Worm (Caenorhabditis elegans) whole organism, L4 larva: ENCODE data around the gene selt-1.1.

Source experiments
- D1046.2 ChIP-seq: fragments of 200-800 bp; sonication (Bioruptor generic); IDR thresholded peaks from 2 replicates; pipeline ENCODE4 v1.3.6; 2022; ENCODE audit warnings: missing genetic modification characterization, missing compliant biosample characterization
- F10B5.3 ChIP-seq: sonication (generic microtip); optimal IDR thresholded peaks from 2 replicates; lab custom pipeline; 2016; ENCODE audit warnings: mild to moderate bottlenecking, missing genetic modification characterization, missing compliant biosample characterization
- F37D6.2 ChIP-seq: sonication (generic microtip); optimal IDR thresholded peaks from 2 replicates; lab custom pipeline; 2016; ENCODE audit warnings: mild to moderate bottlenecking, missing genetic modification characterization, missing compliant biosample characterization
- T20F7.1 ChIP-seq: fragments of 200-800 bp; sonication (Bioruptor generic); optimal IDR thresholded peaks from 2 replicates; lab custom pipeline; 2018; ENCODE audit warnings: mild to moderate bottlenecking, missing genetic modification characterization, missing compliant biosample characterization
- T26A8.4 ChIP-seq: fragments of 200-800 bp; sonication (Bioruptor generic); IDR thresholded peaks from 2 replicates; pipeline ENCODE4 v1.3.6; 2022; ENCODE audit warnings: missing genetic modification characterization, missing compliant biosample characterization
- Y5F2A.4 ChIP-seq: fragments of 200-800 bp; sonication (Bioruptor generic); optimal IDR thresholded peaks from 2 replicates; lab custom pipeline; 2018; ENCODE audit warnings: mild to moderate bottlenecking, missing genetic modification characterization, missing compliant biosample characterization
- ZK546.5 ChIP-seq, 2 experiments: sonication (generic microtip); optimal IDR thresholded peaks; 2 replicates each; lab custom pipeline; 2017; ENCODE audit warnings: missing biosample characterization in 2 of 2, missing genetic modification characterization in 2 of 2
- ama-1 ChIP-seq: fragments of 150-350 bp; optimal IDR thresholded peaks from 2 replicates; lab custom pipeline; 2014; ENCODE audit warnings: inconsistent platforms, mixed read lengths
- arid-1 ChIP-seq: fragments of 200-800 bp; sonication (Bioruptor generic); conservative IDR thresholded peaks from 2 replicates; pipeline ENCODE4 v1.3.6; 2022; ENCODE audit warnings: missing genetic modification reagents, missing genetic modification characterization, missing compliant biosample characterization
- ceh-44 ChIP-seq: fragments of 200-800 bp; sonication (Bioruptor generic); IDR thresholded peaks from 2 replicates; pipeline ENCODE4 v1.3.6; 2022; ENCODE audit warnings: missing genetic modification reagents, missing genetic modification characterization, missing compliant biosample characterization
- ceh-82 ChIP-seq: sonication (generic microtip); optimal IDR thresholded peaks from 2 replicates; lab custom pipeline; 2017; ENCODE audit warnings: missing biosample characterization, missing genetic modification characterization
- daf-16 ChIP-seq, 3 experiments: sonication (generic microtip); optimal IDR thresholded peaks; 2 replicates each; lab custom pipeline; 2016 to 2017; ENCODE audit warnings: missing genetic modification characterization in 3 of 3, missing genetic modification reagents in 3 of 3, mild to moderate bottlenecking in 2 of 3, missing compliant biosample characterization in 2 of 3, missing biosample characterization in 1 of 3, moderate library complexity in 1 of 3
- daf-19 ChIP-seq: fragments of 200-800 bp; sonication (Bioruptor generic); conservative IDR thresholded peaks from 2 replicates; pipeline ENCODE4 v1.3.6; 2022; ENCODE audit warnings: missing genetic modification characterization, missing compliant biosample characterization
- dmd-8 ChIP-seq: fragments of 200-800 bp; sonication (Bioruptor generic); IDR thresholded peaks from 2 replicates; pipeline ENCODE4 v1.3.6; 2022; ENCODE audit warnings: missing genetic modification characterization, missing compliant biosample characterization
- egl-27 ChIP-seq: sonication (generic microtip); optimal IDR thresholded peaks from 3 replicates; lab custom pipeline; 2017; ENCODE audit warnings: missing biosample characterization, missing genetic modification reagents, missing genetic modification characterization
- egl-43 ChIP-seq: fragments of 200-800 bp; sonication (Bioruptor generic); IDR thresholded peaks from 2 replicates; pipeline ENCODE4 v1.3.6; 2022; ENCODE audit warnings: missing genetic modification reagents, missing genetic modification characterization, missing compliant biosample characterization
- hlh-30 ChIP-seq: sonication (generic microtip); optimal IDR thresholded peaks from 2 replicates; lab custom pipeline; 2017; ENCODE audit warnings: antibody characterized with exemption, mild to moderate bottlenecking, missing genetic modification characterization, missing compliant biosample characterization; ENCODE audit not compliant: insufficient read depth
- lin-13 ChIP-seq: fragments of 150-350 bp; optimal IDR thresholded peaks from 2 replicates; lab custom pipeline; 2014; ENCODE audit warnings: missing biosample characterization, missing genetic modification reagents, missing genetic modification characterization
- lin-29 ChIP-seq: fragments of 200-800 bp; sonication (Bioruptor generic); IDR thresholded peaks from 2 replicates; pipeline ENCODE4 v1.3.6; 2022; ENCODE audit warnings: missing genetic modification reagents, missing genetic modification characterization, missing compliant biosample characterization
- lir-3 ChIP-seq: sonication (generic microtip); optimal IDR thresholded peaks from 2 replicates; lab custom pipeline; 2016; ENCODE audit warnings: mild to moderate bottlenecking, missing genetic modification characterization, missing compliant biosample characterization
- madf-5 ChIP-seq, 2 experiments: fragments of 200-800 bp; sonication (Bioruptor generic); IDR thresholded peaks; 2 replicates each; pipeline ENCODE4 v1.3.6; 2022; ENCODE audit warnings: missing compliant biosample characterization in 2 of 2, missing genetic modification characterization in 2 of 2
- madf-9 ChIP-seq: fragments of 200-800 bp; sonication (Bioruptor generic); conservative IDR thresholded peaks from 2 replicates; pipeline ENCODE4 v1.3.6; 2022; ENCODE audit warnings: missing genetic modification reagents, missing genetic modification characterization, missing compliant biosample characterization
- mdt-29 ChIP-seq: fragments of 200-800 bp; sonication (Bioruptor generic); IDR thresholded peaks from 2 replicates; pipeline ENCODE4 v1.3.6; 2022; ENCODE audit warnings: missing genetic modification reagents, missing genetic modification characterization, missing compliant biosample characterization
- mes-2 ChIP-seq: sonication (generic microtip); optimal IDR thresholded peaks from 2 replicates; lab custom pipeline; 2016; ENCODE audit warnings: missing genotype, mild to moderate bottlenecking, missing genetic modification characterization, missing compliant biosample characterization; ENCODE audit not compliant: poor library complexity, severe bottlenecking
- nhr-111 ChIP-seq: fragments of 200-800 bp; sonication (Bioruptor generic); optimal IDR thresholded peaks from 2 replicates; lab custom pipeline; 2018; ENCODE audit warnings: mild to moderate bottlenecking, missing genetic modification characterization, missing compliant biosample characterization
- nhr-41 ChIP-seq: fragments of 200-800 bp; sonication (Bioruptor generic); IDR thresholded peaks from 2 replicates; pipeline ENCODE4 v1.3.6; 2022; ENCODE audit warnings: missing genetic modification reagents, missing genetic modification characterization, missing compliant biosample characterization
- nhr-48 ChIP-seq: sonication (generic microtip); optimal IDR thresholded peaks from 2 replicates; lab custom pipeline; 2016; ENCODE audit warnings: mild to moderate bottlenecking, missing genetic modification characterization, missing compliant biosample characterization
- nhr-77 ChIP-seq: fragments of 150-350 bp; optimal IDR thresholded peaks from 2 replicates; lab custom pipeline; 2014; ENCODE audit warnings: missing biosample characterization, missing genetic modification characterization
- pqm-1 ChIP-seq: sonication (generic microtip); optimal IDR thresholded peaks from 2 replicates; lab custom pipeline; 2017; ENCODE audit warnings: missing biosample characterization, missing genetic modification characterization
- rbr-2 ChIP-seq: sonication (generic microtip); optimal IDR thresholded peaks from 2 replicates; lab custom pipeline; 2016; ENCODE audit warnings: missing genotype, missing genetic modification characterization, missing compliant biosample characterization
- saeg-2 ChIP-seq: fragments of 200-800 bp; sonication (Bioruptor generic); IDR thresholded peaks from 2 replicates; pipeline ENCODE4 v1.3.6; 2022; ENCODE audit warnings: missing genetic modification reagents, missing genetic modification characterization, missing compliant biosample characterization
- set-16 ChIP-seq: fragments of 200-800 bp; sonication (Bioruptor generic); IDR thresholded peaks from 2 replicates; pipeline ENCODE4 v1.3.6; 2022; ENCODE audit warnings: missing genetic modification reagents, missing genetic modification characterization, missing compliant biosample characterization
- spr-1 ChIP-seq: sonication (generic microtip); optimal IDR thresholded peaks from 2 replicates; lab custom pipeline; 2016; ENCODE audit warnings: mild to moderate bottlenecking, missing genetic modification characterization, missing compliant biosample characterization
- spr-3 ChIP-seq: fragments of 200-800 bp; sonication (Bioruptor generic); optimal IDR thresholded peaks from 2 replicates; lab custom pipeline; 2018; ENCODE audit warnings: mild to moderate bottlenecking, missing genetic modification characterization, missing compliant biosample characterization
- unc-39 ChIP-seq: sonication (generic microtip); optimal IDR thresholded peaks from 2 replicates; lab custom pipeline; 2017; ENCODE audit warnings: missing biosample characterization, missing genetic modification characterization
- vab-7 ChIP-seq: fragments of 200-800 bp; sonication (Bioruptor generic); IDR thresholded peaks from 2 replicates; pipeline ENCODE4 v1.3.6; 2022; ENCODE audit warnings: missing genetic modification reagents, missing genetic modification characterization, missing compliant biosample characterization
- zip-11 ChIP-seq: fragments of 200-800 bp; sonication (Bioruptor generic); IDR thresholded peaks from 2 replicates; pipeline ENCODE4 v1.3.6; 2022; ENCODE audit warnings: missing genetic modification characterization, missing compliant biosample characterization
- ztf-11 ChIP-seq: fragments of 150-350 bp; optimal IDR thresholded peaks from 2 replicates; lab custom pipeline; 2014; ENCODE audit warnings: missing biosample characterization, missing genetic modification characterization
- ztf-7 ChIP-seq: fragments of 150-350 bp; optimal IDR thresholded peaks from 2 replicates; lab custom pipeline; 2014; ENCODE audit warnings: missing biosample characterization, missing genetic modification characterization

Gene selt-1.1

DNA sequence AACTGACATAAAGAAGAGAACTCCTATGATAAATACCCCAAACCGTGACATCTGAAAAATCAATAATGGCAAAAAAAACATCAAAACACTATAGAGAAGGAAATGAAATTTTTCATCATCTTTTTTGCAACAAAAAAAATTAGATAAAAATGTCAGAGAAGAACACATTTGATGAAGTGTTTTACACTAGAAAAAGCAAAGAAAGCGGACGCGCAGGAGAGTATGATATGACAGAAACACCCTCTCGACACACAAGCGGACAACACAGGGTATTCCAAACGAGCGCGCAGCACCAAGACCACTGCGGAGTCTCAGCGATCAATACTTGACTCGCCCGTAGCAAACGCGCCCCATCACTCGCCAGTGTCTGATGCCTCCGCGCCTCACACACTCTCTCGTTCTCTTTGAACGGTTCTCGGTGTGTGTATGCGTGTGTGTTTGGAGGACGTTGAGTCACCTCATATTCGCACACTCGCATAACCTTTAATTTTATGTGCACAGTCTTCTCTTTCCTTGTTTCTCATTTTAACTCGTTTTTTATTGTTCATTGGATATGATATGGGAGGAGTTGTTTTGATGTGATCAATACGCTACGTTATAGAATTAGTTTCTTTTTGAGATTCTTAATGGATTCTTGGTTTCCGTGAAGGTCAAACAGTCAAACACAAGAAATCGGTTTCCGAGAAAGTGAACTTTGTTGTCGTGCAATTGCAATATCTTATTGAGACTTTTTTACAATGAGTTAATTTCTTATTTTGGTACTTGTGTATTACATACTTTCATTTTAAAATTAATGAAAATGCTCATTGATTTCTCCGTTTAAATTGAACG is at the start of gene selt-1.1 (continued):
- TF ChIP-seq D1046.2 (GFP tag; lab: Robert Waterston, UW) (no peak), zip-11 (GFP tag; lab: Robert Waterston, UW) (no peak), mes-2 (tag; lab: Kevin White, UChicago) (peak; percentile 73), madf-5 (GFP tag; IDR thresholded peaks at IDR 0.05; lab: Robert Waterston, UW) (0 out of 4 replicates have a peak, but pooled peaks of 1 of the 2 experiments have one; percentile 4), dmd-8 (GFP tag; lab: Robert Waterston, UW) (no peak), F10B5.3 (tag; lab: Kevin White, UChicago) (peak; percentile 44), daf-16 (GFP tag; optimal IDR thresholded peaks at IDR 0.05; lab: Kevin White, UChicago) (no peak), daf-16 (tag; optimal IDR thresholded peaks at IDR 0.05; lab: Kevin White, UChicago) (peak; percentile 73), ceh-44 (GFP tag; lab: Robert Waterston, UW) (no peak), spr-3 (GFP tag; lab: Kevin White, UChicago) (no peak), madf-9 (GFP tag; lab: Robert Waterston, UW) (0 out of 2 replicates have a peak, but pooled peaks have one; percentile 52), mdt-29 (GFP tag; lab: Robert Waterston, UW) (no peak), spr-1 (peak; percentile 14), nhr-48 (tag; lab: Kevin White, UChicago) (peak; percentile 43)

DNA sequence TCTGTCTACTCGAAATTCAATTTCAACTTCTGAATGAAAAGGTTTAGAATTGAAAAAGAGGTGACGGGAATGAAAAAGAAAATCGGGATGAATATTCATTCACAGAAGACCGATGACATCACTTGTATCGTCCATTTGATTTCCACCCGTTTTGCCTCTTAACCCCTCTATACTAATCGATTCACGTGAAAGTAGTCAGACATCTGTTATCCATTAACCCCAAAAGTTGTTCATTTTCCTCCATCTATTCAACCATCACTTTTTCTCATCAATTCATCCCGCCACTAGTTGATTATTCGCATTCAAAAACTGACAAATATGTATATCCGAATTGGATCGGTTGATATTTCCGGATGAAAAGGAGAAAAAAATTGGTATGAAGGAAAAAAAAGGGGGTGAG is 46.2 kb upstream of the selt-1.1 start:
- no peak for TF ChIP-seq set-16 (GFP tag; lab: Robert Waterston, UW)
- TF ChIP-seq egl-27 = no peak
- TF ChIP-seq Y5F2A.4 (GFP tag; lab: Kevin White, UChicago) = no peak
- no peak for TF ChIP-seq T20F7.1
- no peak for TF ChIP-seq ceh-82 (tag; lab: Kevin White, UChicago)

DNA sequence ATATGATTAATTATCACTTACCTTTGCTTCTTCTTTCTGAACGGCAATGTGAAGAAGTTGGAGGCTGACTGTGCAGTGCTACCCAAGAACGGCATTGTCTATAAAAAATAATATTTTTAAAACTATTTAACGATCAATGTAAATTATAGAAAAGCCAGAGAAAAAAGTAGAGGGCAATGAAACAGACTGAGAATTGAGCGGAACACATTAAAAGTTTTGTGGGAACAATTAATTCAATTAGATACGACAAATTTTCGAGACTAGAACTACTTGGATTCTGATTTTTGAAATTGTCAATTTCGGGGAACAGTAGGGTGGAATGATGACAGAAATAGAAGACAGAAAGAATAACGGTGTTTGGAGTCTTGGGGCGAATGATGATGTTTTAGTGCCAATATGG is 45.3 kb upstream of the selt-1.1 start, which contains the start of gene F52D10.2:
Gene F52D10.2 (minus strand): TSS at position 101 of the 400 bp plus-strand sequence.
- TF ChIP-seq nhr-41 (GFP tag; lab: Robert Waterston, UW) (no peak), saeg-2 (GFP tag; lab: Robert Waterston, UW) (no peak), F10B5.3 (tag; lab: Kevin White, UChicago) (no peak), spr-3 (GFP tag; lab: Kevin White, UChicago) (no peak), nhr-77 (no peak), T26A8.4 (no peak), vab-7 (GFP tag; lab: Robert Waterston, UW) (no peak), nhr-111 (GFP tag; lab: Kevin White, UChicago) (no peak), unc-39 (tag; lab: Kevin White, UChicago) (no peak), daf-19 (no peak), hlh-30 (tag; lab: Kevin White, UChicago) (no peak), ama-1 (no peak)

DNA sequence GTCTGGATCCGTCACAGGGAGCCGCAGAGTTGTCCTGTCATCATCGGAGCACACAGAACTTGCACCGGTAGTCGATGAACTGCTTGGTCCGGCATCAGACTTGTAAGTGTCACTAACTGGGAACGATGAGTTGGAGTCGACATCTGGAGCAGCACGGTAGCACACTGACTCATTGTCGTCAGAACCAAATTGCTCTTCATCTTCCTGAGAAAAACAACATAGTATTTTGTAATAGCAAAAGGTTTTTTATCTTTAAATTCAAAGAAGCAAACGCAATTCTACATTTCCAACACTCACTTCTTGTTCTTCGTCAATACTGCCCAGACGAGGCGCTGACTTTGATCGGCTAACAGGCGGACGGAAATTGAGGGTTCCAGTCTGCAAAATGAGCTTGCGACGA is 44.2 kb upstream of the selt-1.1 start:
- TF ChIP-seq spr-1 (no peak), lin-13 (GFP tag; lab: Kevin White, UChicago) (no peak), nhr-41 (GFP tag; lab: Robert Waterston, UW) (no peak), lin-29 (GFP tag; lab: Robert Waterston, UW) (no peak), lir-3 (tag; lab: Kevin White, UChicago) (no peak), egl-43 (GFP tag; lab: Robert Waterston, UW) (no peak), arid-1 (GFP tag; lab: Robert Waterston, UW) (no peak), pqm-1 (tag; lab: Kevin White, UChicago) (no peak), ztf-11 (tag; lab: Kevin White, UChicago) (no peak), daf-16 (GFP tag; optimal IDR thresholded peaks at IDR 0.05; lab: Kevin White, UChicago) (no peak), daf-16 (tag; optimal IDR thresholded peaks at IDR 0.05; lab: Kevin White, UChicago) (no peak), ceh-82 (tag; lab: Kevin White, UChicago) (no peak), ztf-7 (tag; lab: Kevin White, UChicago) (no peak), F37D6.2 (tag; lab: Kevin White, UChicago) (no peak), nhr-48 (tag; lab: Kevin White, UChicago) (no peak), T26A8.4 (no peak), rbr-2 (no peak), spr-3 (GFP tag; lab: Kevin White, UChicago) (no peak), ZK546.5 (tag; optimal IDR thresholded peaks at IDR 0.05; lab: Kevin White, UChicago) (no peak)
